Fruit fly (Drosophila melanogaster) whole organism, prepupa: Measurements from ENCODE around the gene CG42494.

Experiments used
- Blimp-1 ChIP-seq: fragments of 200-800 bp; sonication (Bioruptor generic); optimal IDR thresholded peaks from 3 replicates; lab custom pipeline; 2017; ENCODE audit warnings: missing biosample characterization, missing genetic modification characterization, mild to moderate bottlenecking, moderate library complexity, missing genetic modification reagents
- CG10631 ChIP-seq: fragments of 200-800 bp; sonication (Bioruptor generic); optimal IDR thresholded peaks from 2 replicates; lab custom pipeline; 2016; ENCODE audit warnings: missing biosample characterization, missing genetic modification characterization
- CG10669 ChIP-seq: fragments of 200-800 bp; sonication (Bioruptor generic); optimal IDR thresholded peaks from 3 replicates; lab custom pipeline; 2018; ENCODE audit warnings: missing biosample characterization, mild to moderate bottlenecking, missing genetic modification characterization, moderate library complexity
- CG11762 ChIP-seq: fragments of 200-800 bp; sonication (Bioruptor generic); optimal IDR thresholded peaks from 3 replicates; lab custom pipeline; 2016; ENCODE audit warnings: missing biosample characterization, missing genetic modification characterization; ENCODE audit not compliant: insufficient read depth
- CG15336 ChIP-seq: fragments of 200-800 bp; sonication (Bioruptor generic); IDR thresholded peaks from 2 replicates; pipeline ENCODE4 v1.3.6; 2022; ENCODE audit warnings: missing biosample characterization, missing genetic modification characterization
- CG1621 ChIP-seq: fragments of 200-800 bp; sonication (Bioruptor generic); optimal IDR thresholded peaks from 3 replicates; lab custom pipeline; 2018; ENCODE audit warnings: missing biosample characterization, mild to moderate bottlenecking, missing genetic modification characterization
- CG3032 ChIP-seq: fragments of 200-800 bp; optimal IDR thresholded peaks from 2 replicates; lab custom pipeline; 2019; ENCODE audit warnings: missing biosample characterization, mild to moderate bottlenecking, missing genetic modification characterization, moderate library complexity
- CG32006 ChIP-seq: fragments of 200-800 bp; sonication (Bioruptor generic); optimal IDR thresholded peaks from 3 replicates; lab custom pipeline; 2017; ENCODE audit warnings: missing biosample characterization, mild to moderate bottlenecking, missing genetic modification characterization
- CG3919 ChIP-seq: fragments of 200-800 bp; sonication (Bioruptor generic); optimal IDR thresholded peaks from 3 replicates; lab custom pipeline; 2016; ENCODE audit warnings: missing biosample characterization, missing genetic modification characterization
- CG4318 ChIP-seq: fragments of 200-800 bp; sonication (Bioruptor generic); optimal IDR thresholded peaks from 3 replicates; lab custom pipeline; 2017; ENCODE audit warnings: missing biosample characterization, mild to moderate bottlenecking, missing genetic modification characterization
- CG6163 ChIP-seq: fragments of 200-800 bp; sonication (Bioruptor generic); IDR thresholded peaks from 3 replicates; pipeline ENCODE4 v1.3.6; 2022; ENCODE audit warnings: missing biosample characterization, missing genetic modification characterization
- CG6792 ChIP-seq: fragments of 200-800 bp; sonication (Bioruptor generic); optimal IDR thresholded peaks from 3 replicates; lab custom pipeline; 2016; ENCODE audit warnings: missing biosample characterization, missing genetic modification characterization
- CG6854 ChIP-seq: fragments of 200-800 bp; sonication (Bioruptor generic); optimal IDR thresholded peaks from 2 replicates; lab custom pipeline; 2017; ENCODE audit warnings: missing biosample characterization, mild to moderate bottlenecking, missing genetic modification characterization
- CG7368 ChIP-seq: fragments of 200-800 bp; sonication (Bioruptor generic); optimal IDR thresholded peaks from 3 replicates; lab custom pipeline; 2016; ENCODE audit warnings: missing biosample characterization, missing genetic modification characterization
- CG8632 ChIP-seq: fragments of 200-800 bp; sonication (Bioruptor generic); optimal IDR thresholded peaks from 3 replicates; lab custom pipeline; 2016; ENCODE audit warnings: missing biosample characterization, missing genetic modification characterization
- CG9139 ChIP-seq: fragments of 200-800 bp; sonication (Bioruptor generic); optimal IDR thresholded peaks from 3 replicates; lab custom pipeline; 2017; ENCODE audit warnings: missing biosample characterization, mild to moderate bottlenecking, missing genetic modification characterization
- Eip75B ChIP-seq: fragments of 200-800 bp; sonication (Bioruptor generic); optimal IDR thresholded peaks from 3 replicates; lab custom pipeline; 2016; ENCODE audit warnings: missing biosample characterization, missing genetic modification characterization
- Eip93F ChIP-seq: fragments of 200-800 bp; sonication (Bioruptor generic); optimal IDR thresholded peaks from 2 replicates; lab custom pipeline; 2016; ENCODE audit warnings: missing biosample characterization, mild to moderate bottlenecking, missing genetic modification characterization
- Ets21C ChIP-seq: fragments of 200-800 bp; sonication (Bioruptor generic); optimal IDR thresholded peaks from 3 replicates; lab custom pipeline; 2016; ENCODE audit warnings: missing biosample characterization, missing genetic modification characterization
- Ets96B ChIP-seq: fragments of 200-800 bp; optimal IDR thresholded peaks from 2 replicates; lab custom pipeline; 2019; ENCODE audit warnings: missing biosample characterization, mild to moderate bottlenecking, missing genetic modification characterization, moderate library complexity
- Gug ChIP-seq: fragments of 200-800 bp; sonication (Bioruptor generic); IDR thresholded peaks from 2 replicates; pipeline ENCODE4 v1.3.6; 2022; ENCODE audit warnings: missing biosample characterization, missing genetic modification characterization
- Met ChIP-seq: fragments of 200-800 bp; sonication (Bioruptor generic); optimal IDR thresholded peaks from 3 replicates; lab custom pipeline; 2016; ENCODE audit warnings: missing biosample characterization, missing genetic modification characterization
- OdsH ChIP-seq: fragments of 200-800 bp; sonication (Bioruptor generic); optimal IDR thresholded peaks from 3 replicates; lab custom pipeline; 2016; ENCODE audit warnings: missing biosample characterization, missing genetic modification characterization
- Smox ChIP-seq: fragments of 200-800 bp; sonication (Bioruptor generic); optimal IDR thresholded peaks from 3 replicates; lab custom pipeline; 2016; ENCODE audit warnings: missing biosample characterization, missing genetic modification characterization
- Sox14 ChIP-seq: fragments of 200-800 bp; sonication (Bioruptor generic); optimal IDR thresholded peaks from 3 replicates; lab custom pipeline; 2016; ENCODE audit warnings: missing biosample characterization, missing genetic modification characterization
- Sox15 ChIP-seq: fragments of 200-800 bp; sonication (Bioruptor generic); optimal IDR thresholded peaks from 3 replicates; lab custom pipeline; 2016; ENCODE audit warnings: missing biosample characterization, missing genetic modification characterization
- cyc ChIP-seq: fragments of 200-800 bp; sonication (Bioruptor generic); optimal IDR thresholded peaks from 3 replicates; lab custom pipeline; 2016; ENCODE audit warnings: missing biosample characterization, missing genetic modification characterization
- dac ChIP-seq: fragments of 200-800 bp; sonication (Bioruptor generic); optimal IDR thresholded peaks from 2 replicates; lab custom pipeline; 2017; ENCODE audit warnings: missing biosample characterization, mild to moderate bottlenecking, missing genetic modification characterization
- eg ChIP-seq: fragments of 200-800 bp; sonication (Bioruptor generic); IDR thresholded peaks from 3 replicates; pipeline ENCODE4 v1.3.6; 2022; ENCODE audit warnings: missing biosample characterization, missing genetic modification characterization
- esn ChIP-seq: fragments of 200-800 bp; sonication (Bioruptor generic); optimal IDR thresholded peaks from 2 replicates; lab custom pipeline; 2016; ENCODE audit warnings: missing biosample characterization, mild to moderate bottlenecking, missing genetic modification characterization, moderate library complexity
- fd85E ChIP-seq: fragments of 200-800 bp; sonication (Bioruptor generic); optimal IDR thresholded peaks from 3 replicates; lab custom pipeline; 2016; ENCODE audit warnings: missing biosample characterization, missing genetic modification characterization
- fkh ChIP-seq: fragments of 200-800 bp; sonication (Bioruptor generic); optimal IDR thresholded peaks from 3 replicates; lab custom pipeline; 2017; ENCODE audit warnings: missing biosample characterization, mild to moderate bottlenecking, missing genetic modification characterization, moderate library complexity
- pdm3 ChIP-seq: fragments of 200-800 bp; sonication (Bioruptor generic); optimal IDR thresholded peaks from 3 replicates; lab custom pipeline; 2016; ENCODE audit warnings: missing biosample characterization, missing genetic modification characterization
- salr ChIP-seq, 2 experiments: fragments of 200-800 bp; sonication (Bioruptor generic); optimal IDR thresholded peaks; 3 replicates each; lab custom pipeline; 2016 to 2018; ENCODE audit warnings: missing biosample characterization in 2 of 2, missing genetic modification characterization in 2 of 2, mild to moderate bottlenecking in 1 of 2
- spab ChIP-seq: fragments of 200-800 bp; sonication (Bioruptor generic); optimal IDR thresholded peaks from 2 replicates; lab custom pipeline; 2017; ENCODE audit warnings: missing biosample characterization, mild to moderate bottlenecking, missing genetic modification characterization, missing genetic modification reagents
- svp ChIP-seq: fragments of 200-800 bp; sonication (Bioruptor generic); peaks from one replicate; lab custom pipeline; 2016; ENCODE audit warnings: missing biosample characterization, missing genetic modification characterization

Gene CG42494

DNA sequence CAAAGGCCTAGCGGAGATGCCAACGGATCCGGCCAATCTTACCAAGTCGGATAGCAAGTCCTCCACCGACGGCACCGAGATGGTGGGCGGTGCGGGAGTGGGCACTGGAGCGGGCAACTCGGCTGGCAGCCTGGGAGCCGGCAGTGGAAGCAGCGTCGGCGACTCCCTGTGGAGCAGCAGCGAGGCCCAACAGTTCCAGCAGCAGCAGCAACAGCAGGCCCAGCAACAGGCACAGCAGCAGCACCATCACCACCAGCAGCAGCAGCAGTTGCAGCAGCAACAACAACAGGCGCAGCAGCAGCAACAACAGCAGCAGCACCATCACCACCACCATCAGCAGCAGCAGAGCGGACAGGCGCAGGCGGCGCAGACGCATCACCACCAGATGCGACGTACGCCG is 33.8 kb upstream of the CG42494 start:
- TF ChIP-seq CG4318 (GFP tag; lab: Kevin White, UChicago) (no peak), CG6163 (GFP tag; lab: Robert Waterston, UW) (no peak), Ets21C (GFP tag; lab: Kevin White, UChicago) (no peak), Eip93F (GFP tag; lab: Kevin White, UChicago) (no peak), Smox (GFP tag; lab: Kevin White, UChicago) (no peak), Eip75B (GFP tag; lab: Kevin White, UChicago) (no peak), eg (GFP tag; lab: Robert Waterston, UW) (no peak), svp (GFP tag; lab: Kevin White, UChicago) (no peak), CG8632 (no peak), CG10631 (GFP tag; lab: Kevin White, UChicago) (no peak), CG10669 (GFP tag; lab: Kevin White, UChicago) (no peak)
- TF ChIP-seq, all 60 proteins: peak for 0

DNA sequence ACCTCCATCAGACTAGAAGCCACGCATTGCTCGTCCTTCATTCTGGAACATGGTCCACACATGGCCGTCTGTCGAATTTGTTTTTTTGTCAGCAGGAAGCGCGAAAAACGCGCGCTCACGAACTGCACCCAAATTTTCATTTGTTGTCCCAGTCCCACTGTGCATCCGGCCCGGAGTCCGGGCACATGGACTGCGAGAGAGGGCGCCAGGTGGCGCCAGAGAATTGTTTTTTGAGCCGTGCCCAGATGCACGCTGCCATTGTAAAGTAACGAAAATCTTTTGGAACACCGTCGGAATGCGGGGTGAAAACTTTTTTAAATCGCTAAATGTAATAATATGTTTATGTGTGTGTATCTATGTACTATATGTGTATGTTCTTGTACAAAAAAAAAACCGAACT is 26.6 kb upstream of the CG42494 start:
- TF ChIP-seq CG6163 (GFP tag; lab: Robert Waterston, UW) (no peak), Sox14 (GFP tag; lab: Kevin White, UChicago) (no peak), CG1621 (tag; lab: Kevin White, UChicago) (no peak), Eip75B (GFP tag; lab: Kevin White, UChicago) (no peak), salr (GFP tag; optimal IDR thresholded peaks at IDR 0.05; lab: Kevin White, UChicago) (no peak), CG3919 (GFP tag; lab: Kevin White, UChicago) (no peak), Ets96B (tag; lab: Kevin White, UChicago) (no peak), spab (no peak), CG15336 (GFP tag; lab: Robert Waterston, UW) (no peak), CG6792 (GFP tag; lab: Kevin White, UChicago) (no peak), OdsH (GFP tag; lab: Kevin White, UChicago) (no peak), fkh (GFP tag; lab: Kevin White, UChicago) (no peak), pdm3 (GFP tag; lab: Kevin White, UChicago) (no peak), CG10631 (GFP tag; lab: Kevin White, UChicago) (no peak), CG11762 (GFP tag; lab: Kevin White, UChicago) (no peak), CG6854 (no peak), Met (GFP tag; lab: Kevin White, UChicago) (no peak), Blimp-1 (no peak)

DNA sequence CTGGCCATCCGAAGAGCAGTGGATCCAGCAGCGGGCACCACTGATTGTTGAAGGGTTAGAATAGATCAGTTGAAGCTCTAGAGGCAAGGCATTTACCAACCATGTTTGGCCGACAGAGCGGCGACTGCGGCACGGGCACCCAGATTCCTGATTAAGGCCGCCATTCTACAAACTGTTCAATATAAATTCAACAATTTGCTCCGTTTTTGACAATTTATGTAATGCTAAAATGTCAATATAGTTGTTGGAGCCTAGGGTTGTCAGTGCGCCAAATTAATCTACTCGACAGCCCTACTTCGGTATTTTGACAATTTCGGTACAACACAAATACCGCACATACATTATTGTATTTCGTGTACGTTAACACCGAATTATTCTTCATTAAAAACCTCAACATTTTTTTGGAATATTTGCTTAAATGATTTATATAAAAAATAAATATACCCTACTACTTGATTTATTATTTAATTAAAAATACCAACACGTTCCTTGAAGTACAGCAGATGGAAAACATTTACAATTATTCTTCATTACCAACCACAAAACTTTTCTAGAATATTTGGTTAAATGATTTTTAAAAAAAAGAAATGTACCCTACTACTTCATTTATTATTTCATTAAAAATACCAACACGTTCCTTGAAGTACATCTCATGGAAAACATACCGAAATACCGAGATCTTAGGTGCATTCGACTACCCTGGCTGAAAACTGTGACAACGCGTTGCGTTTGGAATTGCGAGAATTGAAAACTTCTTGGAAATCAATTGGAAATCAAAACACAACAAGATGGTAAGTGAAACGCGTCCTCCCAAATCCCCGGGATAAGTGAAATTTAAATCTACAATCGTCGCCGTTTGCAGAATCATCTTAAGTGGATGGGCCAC is 24.7 kb upstream of the CG42494 start, which contains the start of the genes ND-30 and CG15812:
Gene ND-30 (minus strand): TSS at position 270 of the 886 bp plus-strand sequence.
Gene CG15812 (plus strand): TSS at position 683 of the 886 bp plus-strand sequence.
- TF ChIP-seq esn = peak; percentile 48
- peak; percentile 14 for TF ChIP-seq CG3032
- TF ChIP-seq Gug = no peak
- TF ChIP-seq cyc = peak; percentile 21
- no peak for TF ChIP-seq CG9139 (GFP tag; lab: Kevin White, UChicago)

DNA sequence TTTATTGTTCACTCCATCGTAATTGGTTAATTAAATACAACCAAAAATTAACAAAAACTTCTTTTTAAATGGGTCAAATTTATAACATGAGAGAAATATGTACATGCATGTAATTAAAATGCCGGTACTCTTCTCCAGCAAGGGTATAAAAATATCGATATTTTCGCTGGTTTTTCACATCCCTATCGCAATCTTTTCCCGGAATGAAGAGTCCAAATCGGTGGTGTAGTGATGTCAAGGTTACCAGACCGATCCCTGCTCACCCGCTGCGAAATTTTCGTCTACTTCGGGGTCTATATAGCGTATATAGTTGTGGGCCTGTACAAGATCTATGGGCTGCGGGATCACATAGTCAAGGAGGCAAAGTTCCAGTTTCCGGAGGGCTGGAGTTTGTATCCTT is 22.2 kb upstream of the CG42494 start, which contains the start of gene rasp:
Gene rasp (plus strand): TSS at position 213 of the 400 bp plus-strand sequence.
- no peak for TF ChIP-seq Smox (GFP tag; lab: Kevin White, UChicago)
- TF ChIP-seq dac (GFP tag; lab: Kevin White, UChicago) = no peak
- TF ChIP-seq CG1621 (tag; lab: Kevin White, UChicago) = peak; percentile 90

DNA sequence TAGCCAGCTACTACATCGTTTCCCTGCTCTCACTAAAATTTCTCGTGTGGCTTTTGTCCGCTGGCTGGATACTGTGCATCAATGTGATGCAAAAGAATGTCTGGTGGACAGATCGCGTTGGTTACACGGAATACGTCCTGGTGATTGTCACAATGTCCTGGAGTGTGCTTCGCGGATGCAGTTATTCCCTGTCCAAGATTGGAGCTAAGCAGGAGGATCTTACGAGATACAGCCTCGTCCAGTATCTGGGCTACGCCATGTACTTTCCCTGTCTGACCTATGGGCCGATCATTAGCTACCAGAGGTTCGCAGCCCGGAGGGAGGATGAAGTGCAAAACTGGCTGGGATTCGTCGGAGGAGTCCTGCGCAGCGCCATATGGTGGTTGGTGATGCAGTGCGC is 21.6 kb upstream of the CG42494 start:
- no peak for TF ChIP-seq CG10631 (GFP tag; lab: Kevin White, UChicago)
- no peak for TF ChIP-seq eg (GFP tag; lab: Robert Waterston, UW)
- no peak for TF ChIP-seq fkh (GFP tag; lab: Kevin White, UChicago)
- TF ChIP-seq CG7368 (GFP tag; lab: Kevin White, UChicago) = no peak
- no peak for TF ChIP-seq CG6854
- TF ChIP-seq CG32006 (GFP tag; lab: Kevin White, UChicago) = no peak
- TF ChIP-seq CG3919 (GFP tag; lab: Kevin White, UChicago) = no peak
- no peak for TF ChIP-seq OdsH (GFP tag; lab: Kevin White, UChicago)
- TF ChIP-seq Eip75B (GFP tag; lab: Kevin White, UChicago) = no peak
- no peak for TF ChIP-seq Sox15
- TF ChIP-seq fd85E (GFP tag; lab: Kevin White, UChicago) = no peak
- no peak for TF ChIP-seq dac (GFP tag; lab: Kevin White, UChicago)
- TF ChIP-seq esn = no peak
